Worm (Caenorhabditis elegans) whole organism, L2 larva: Measurements from ENCODE around the gene Y39D8A.1.

Source experiments
- Y55F3AM.14 ChIP-seq: fragments of 200-800 bp; sonication (Bioruptor generic); optimal IDR thresholded peaks from 2 replicates; lab custom pipeline; 2018; ENCODE audit warnings: mild to moderate bottlenecking, missing genetic modification characterization, missing compliant biosample characterization
- ZK546.5 ChIP-seq: sonication (generic microtip); optimal IDR thresholded peaks from 2 replicates; lab custom pipeline; 2017; ENCODE audit warnings: missing biosample characterization, missing genetic modification characterization
- blmp-1 ChIP-seq: sonication (generic microtip); optimal IDR thresholded peaks from 2 replicates; lab custom pipeline; 2017; ENCODE audit warnings: missing genetic modification characterization, mild to moderate bottlenecking, missing compliant biosample characterization, antibody characterized with exemption, moderate library complexity; ENCODE audit not compliant: insufficient read depth
- ceh-82 ChIP-seq: fragments of 150-350 bp; optimal IDR thresholded peaks from 2 replicates; lab custom pipeline; 2014; ENCODE audit warnings: missing biosample characterization, missing genetic modification characterization
- crh-2 ChIP-seq: sonication (generic microtip); optimal IDR thresholded peaks from 2 replicates; lab custom pipeline; 2017; ENCODE audit warnings: missing biosample characterization, missing genetic modification characterization
- dmd-4 ChIP-seq: sonication (generic microtip); optimal IDR thresholded peaks from 2 replicates; lab custom pipeline; 2017; ENCODE audit warnings: missing biosample characterization, missing genetic modification characterization
- egl-27 ChIP-seq: sonication (generic microtip); optimal IDR thresholded peaks from 3 replicates; lab custom pipeline; 2017; ENCODE audit warnings: missing biosample characterization, missing genetic modification reagents, missing genetic modification characterization
- elt-1 ChIP-seq: fragments of 150-350 bp; optimal IDR thresholded peaks from 2 replicates; lab custom pipeline; 2014; ENCODE audit warnings: missing biosample characterization, missing genetic modification characterization
- elt-3 ChIP-seq: sonication (generic microtip); optimal IDR thresholded peaks from 2 replicates; lab custom pipeline; 2017; ENCODE audit warnings: missing biosample characterization, missing genetic modification characterization
- fos-1 ChIP-seq: fragments of 150-350 bp; optimal IDR thresholded peaks from 2 replicates; lab custom pipeline; 2014; ENCODE audit warnings: missing biosample characterization, missing genetic modification characterization
- gmeb-1 ChIP-seq: fragments of 150-350 bp; optimal IDR thresholded peaks from 2 replicates; lab custom pipeline; 2014; ENCODE audit warnings: missing biosample characterization, missing genetic modification characterization
- lin-11 ChIP-seq: fragments of 150-350 bp; sonication (generic microtip); optimal IDR thresholded peaks from 2 replicates; lab custom pipeline; 2014; ENCODE audit warnings: missing biosample characterization, missing genetic modification characterization, inconsistent platforms, mixed read lengths
- lin-39 ChIP-seq: fragments of 150-350 bp; optimal IDR thresholded peaks from 2 replicates; lab custom pipeline; 2014; ENCODE audit warnings: missing biosample characterization, missing genetic modification reagents, missing genetic modification characterization
- mab-5 ChIP-seq: fragments of 150-350 bp; optimal IDR thresholded peaks from 2 replicates; lab custom pipeline; 2014; ENCODE audit warnings: missing biosample characterization, missing genetic modification characterization
- mbf-1 ChIP-seq: sonication (generic microtip); optimal IDR thresholded peaks from 2 replicates; lab custom pipeline; 2017; ENCODE audit warnings: missing biosample characterization, missing genetic modification characterization
- mdl-1 ChIP-seq, 2 experiments: fragments of 150-350 bp in 1 of 2; sonication (generic microtip) in 1 of 2; optimal IDR thresholded peaks; 2 replicates each; lab custom pipeline; 2017; ENCODE audit warnings: missing biosample characterization in 2 of 2, missing genetic modification characterization in 2 of 2
- nhr-10 ChIP-seq: sonication (generic microtip); optimal IDR thresholded peaks from 2 replicates; lab custom pipeline; 2017; ENCODE audit warnings: missing biosample characterization, missing genetic modification characterization
- nhr-12 ChIP-seq: fragments of 150-350 bp; optimal IDR thresholded peaks from 2 replicates; lab custom pipeline; 2014; ENCODE audit warnings: missing biosample characterization, missing genetic modification characterization
- nhr-129 ChIP-seq: fragments of 150-350 bp; optimal IDR thresholded peaks from 2 replicates; lab custom pipeline; 2014; ENCODE audit warnings: missing biosample characterization, missing genetic modification characterization
- nhr-21 ChIP-seq: fragments of 150-350 bp; optimal IDR thresholded peaks from 2 replicates; lab custom pipeline; 2014; ENCODE audit warnings: missing biosample characterization, missing genetic modification characterization
- nhr-237 ChIP-seq: fragments of 150-350 bp; optimal IDR thresholded peaks from 2 replicates; lab custom pipeline; 2014; ENCODE audit warnings: missing biosample characterization, missing genetic modification characterization
- nhr-25 ChIP-seq: fragments of 150-350 bp; sonication (generic microtip); optimal IDR thresholded peaks from 3 replicates; lab custom pipeline; 2014; ENCODE audit warnings: missing biosample characterization, missing genetic modification characterization
- nhr-6 ChIP-seq: fragments of 150-350 bp; optimal IDR thresholded peaks from 2 replicates; lab custom pipeline; 2014; ENCODE audit warnings: missing biosample characterization, missing genetic modification characterization
- nhr-77 ChIP-seq: fragments of 150-350 bp; optimal IDR thresholded peaks from 2 replicates; lab custom pipeline; 2014; ENCODE audit warnings: missing biosample characterization, missing genetic modification characterization
- sem-4 ChIP-seq: fragments of 150-350 bp; optimal IDR thresholded peaks from 2 replicates; lab custom pipeline; 2014; ENCODE audit warnings: missing biosample characterization, missing genetic modification reagents, missing genetic modification characterization
- sma-3 ChIP-seq: sonication (generic microtip); optimal IDR thresholded peaks from 2 replicates; lab custom pipeline; 2016; ENCODE audit warnings: missing genetic modification reagents, missing genetic modification characterization, missing compliant biosample characterization
- sma-9 ChIP-seq, 2 experiments: fragments of 150-350 bp in 1 of 2; sonication (generic microtip) in 1 of 2; optimal IDR thresholded peaks; 2 replicates each; lab custom pipeline; 2014 to 2016; ENCODE audit warnings: missing genetic modification characterization in 2 of 2, mild to moderate bottlenecking in 1 of 2, missing biosample characterization in 1 of 2, missing compliant biosample characterization in 1 of 2, missing genetic modification reagents in 1 of 2, moderate library complexity in 1 of 2
- snpc-4 ChIP-seq: fragments of 150-350 bp; optimal IDR thresholded peaks from 2 replicates; lab custom pipeline; 2014; ENCODE audit warnings: missing biosample characterization, missing genetic modification characterization
- unc-62 ChIP-seq: fragments of 150-350 bp; optimal IDR thresholded peaks from 2 replicates; lab custom pipeline; 2014; ENCODE audit warnings: missing biosample characterization, missing genetic modification reagents, missing genetic modification characterization
- ztf-1 ChIP-seq: fragments of 200-800 bp; sonication (Bioruptor generic); conservative IDR thresholded peaks from 2 replicates; pipeline ENCODE4 v1.3.6; 2022; ENCODE audit warnings: missing genetic modification characterization, missing compliant biosample characterization
- ztf-11 ChIP-seq: sonication (generic microtip); optimal IDR thresholded peaks from 2 replicates; lab custom pipeline; 2017; ENCODE audit warnings: missing biosample characterization, missing genetic modification characterization

Y39D8A.1 gene

DNA sequence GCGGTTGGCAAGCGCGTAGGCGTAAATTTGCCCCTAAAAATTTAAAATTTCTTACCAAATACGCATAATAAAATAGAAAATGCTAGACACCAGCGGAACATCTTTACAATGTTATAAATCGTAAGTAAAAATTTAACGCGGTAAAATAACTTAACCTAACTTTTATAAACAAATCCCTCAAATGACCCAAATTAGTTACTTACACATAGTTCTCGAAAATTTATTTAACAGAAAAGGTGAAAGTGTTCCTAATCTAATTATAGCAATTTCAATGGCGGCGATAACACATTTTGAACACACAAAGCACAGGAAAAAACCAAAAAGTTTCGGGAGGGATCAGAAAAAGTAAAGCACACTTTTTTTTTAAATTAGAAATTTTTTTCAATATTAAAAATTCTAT, 38.3 kb upstream of the Y39D8A.1 start, which contains the start of gene mltn-8:
TSS of gene mltn-8 (minus strand) at position 101 of the 400 bp plus-strand sequence.
- TF ChIP-seq lin-39 (no peak), mbf-1 (no peak), blmp-1 (tag; lab: Kevin White, UChicago) (no peak), nhr-10 (tag; lab: Kevin White, UChicago) (no peak), sem-4 (no peak), fos-1 (tag; lab: Kevin White, UChicago) (no peak), nhr-12 (tag; lab: Kevin White, UChicago) (no peak), crh-2 (tag; lab: Kevin White, UChicago) (no peak), elt-3 (tag; lab: Kevin White, UChicago) (no peak), ZK546.5 (tag; lab: Kevin White, UChicago) (no peak), nhr-25 (tag; lab: Kevin White, UChicago) (no peak), nhr-6 (tag; lab: Kevin White, UChicago) (no peak), nhr-21 (tag; lab: Kevin White, UChicago) (no peak), unc-62 (GFP tag; lab: Kevin White, UChicago) (no peak), lin-11 (tag; lab: Kevin White, UChicago) (no peak)

DNA sequence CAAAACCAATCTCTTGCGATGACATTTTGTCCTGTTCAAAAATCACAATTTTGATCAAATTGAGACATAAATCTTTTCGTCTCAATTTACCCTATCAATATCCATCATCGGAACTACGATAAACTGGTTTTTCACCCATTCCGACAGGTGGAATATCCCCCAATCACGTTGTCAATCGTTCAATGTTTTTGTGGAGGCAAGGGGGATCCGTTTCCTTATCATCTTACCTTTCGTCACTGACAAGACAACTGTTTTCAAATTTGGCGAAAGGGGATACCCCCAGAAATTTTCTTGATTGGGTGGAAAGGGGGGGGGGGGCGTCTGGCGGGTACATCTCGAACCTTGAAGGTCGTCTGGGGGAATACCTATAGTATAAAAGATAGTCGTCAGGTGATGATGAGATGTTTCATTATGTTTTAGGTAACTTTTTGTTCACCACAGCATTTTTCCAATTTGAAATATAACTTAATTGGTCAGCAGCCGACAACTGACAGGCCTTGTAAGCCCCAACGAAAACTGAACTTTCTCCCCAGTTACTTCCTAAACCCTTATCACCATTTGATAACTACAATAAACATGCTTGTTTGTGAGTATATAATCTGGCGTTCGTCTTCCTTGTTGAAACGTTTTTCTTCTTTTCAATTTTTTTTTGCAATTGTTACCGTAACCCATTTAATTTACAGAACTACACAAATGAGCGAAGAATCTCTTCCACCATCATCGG, 37.1 kb upstream of the Y39D8A.1 start, which contains the start of gene ZK6.8:
TSS of gene ZK6.8 (plus strand) at position 682 of the 724 bp plus-strand sequence.
- TF ChIP-seq nhr-25 (tag; lab: Kevin White, UChicago) (peak; percentile 92), nhr-77 (tag; lab: Kevin White, UChicago) (no peak), mdl-1 (tag; optimal IDR thresholded peaks at IDR 0.05; lab: Kevin White, UChicago) (peak; percentile 26 to 57), ztf-11 (tag; lab: Kevin White, UChicago) (no peak), nhr-129 (tag; lab: Kevin White, UChicago) (peak; percentile 22), nhr-237 (no peak), sma-3 (GFP tag; lab: Kevin White, UChicago) (peak; percentile 84), mab-5 (tag; lab: Kevin White, UChicago) (peak; percentile 26), snpc-4 (tag; lab: Kevin White, UChicago) (peak; percentile 20), nhr-21 (tag; lab: Kevin White, UChicago) (peak; percentile 96), gmeb-1 (tag; lab: Kevin White, UChicago) (peak; percentile 54), fos-1 (tag; lab: Kevin White, UChicago) (peak; percentile 22), egl-27 (peak; percentile 77), elt-3 (tag; lab: Kevin White, UChicago) (no peak), blmp-1 (tag; lab: Kevin White, UChicago) (peak; percentile 83), dmd-4 (tag; lab: Kevin White, UChicago) (no peak), sma-9 (GFP tag; optimal IDR thresholded peaks at IDR 0.05; lab: Kevin White, UChicago) (peak; percentile 99), sma-9 (tag; optimal IDR thresholded peaks at IDR 0.05; lab: Kevin White, UChicago) (no peak), elt-1 (no peak), Y55F3AM.14 (GFP tag; lab: Kevin White, UChicago) (peak; percentile 32)

DNA sequence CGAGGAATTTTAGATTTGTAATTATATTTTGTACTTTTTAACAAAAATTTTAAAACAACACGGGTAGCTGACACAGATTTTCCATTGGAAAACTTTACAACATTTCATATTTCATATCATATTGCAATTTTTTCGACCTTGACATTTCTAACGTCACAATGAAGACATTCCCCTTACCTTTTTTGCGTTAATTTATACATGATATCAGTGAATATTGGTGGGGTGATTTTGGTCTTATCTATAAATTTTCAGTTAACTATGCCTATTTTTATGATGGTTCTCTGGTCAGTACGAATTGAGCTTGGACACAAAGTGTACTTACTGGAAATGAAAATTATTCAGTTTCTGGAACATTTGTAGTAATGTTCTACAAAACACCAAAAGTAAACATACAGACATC, 34.0 kb upstream of the Y39D8A.1 start:
- TF ChIP-seq crh-2 (tag; lab: Kevin White, UChicago): peak; percentile 36
- no peak for TF ChIP-seq ztf-1 (GFP tag; lab: Robert Waterston, UW)
- no peak for TF ChIP-seq ceh-82 (tag; lab: Kevin White, UChicago)
- TF ChIP-seq fos-1 (tag; lab: Kevin White, UChicago): peak; percentile 52

ce11 chrV:385488-385887, 33.0 kb upstream of the Y39D8A.1 start, which contains the start of gene lipl-5:
lipl-5 (plus strand) TSS chrV:385746.
- TF ChIP-seq gmeb-1 (tag; lab: Kevin White, UChicago) (peak; percentile 8), crh-2 (tag; lab: Kevin White, UChicago) (peak; percentile 50), sma-9 (GFP tag; optimal IDR thresholded peaks at IDR 0.05; lab: Kevin White, UChicago) (peak; percentile 52), sma-9 (tag; optimal IDR thresholded peaks at IDR 0.05; lab: Kevin White, UChicago) (no peak), fos-1 (tag; lab: Kevin White, UChicago) (peak; percentile 52), blmp-1 (tag; lab: Kevin White, UChicago) (no peak)
- TF ChIP-seq, all 48 proteins: peak for 4
